Fruit fly (Drosophila melanogaster) whole organism, embryonic: ENCODE data around the gene cnir.

Source experiments
- Atf3 ChIP-seq: fragments of 200-800 bp; sonication (Bioruptor generic); optimal IDR thresholded peaks from 3 replicates; lab custom pipeline; 2016; ENCODE audit warnings: missing biosample characterization, missing genetic modification characterization
- Atf6 ChIP-seq: fragments of 200-800 bp; sonication (Bioruptor generic); IDR thresholded peaks from 2 replicates; pipeline ENCODE4 v1.3.6; 2022; ENCODE audit warnings: missing biosample characterization, missing genetic modification characterization
- Blimp-1 ChIP-seq: fragments of 200-800 bp; sonication (Bioruptor generic); optimal IDR thresholded peaks from 3 replicates; lab custom pipeline; 2018; ENCODE audit warnings: missing biosample characterization, missing genetic modification characterization, mild to moderate bottlenecking, moderate library complexity, missing genetic modification reagents
- CG11560 ChIP-seq: fragments of 200-800 bp; sonication (Bioruptor generic); IDR thresholded peaks from 3 replicates; pipeline ENCODE4 v1.3.6; 2022; ENCODE audit warnings: missing biosample characterization, missing genetic modification characterization
- CG11723 ChIP-seq: fragments of 200-800 bp; sonication (Bioruptor generic); optimal IDR thresholded peaks from 2 replicates; lab custom pipeline; 2017; ENCODE audit warnings: missing biosample characterization, mild to moderate bottlenecking, missing genetic modification characterization
- CG12104 ChIP-seq: fragments of 200-800 bp; sonication (Bioruptor generic); optimal IDR thresholded peaks from 3 replicates; lab custom pipeline; 2016; ENCODE audit warnings: missing biosample characterization, missing genetic modification characterization
- CG12236 ChIP-seq: fragments of 200-800 bp; sonication (Bioruptor generic); optimal IDR thresholded peaks from 2 replicates; lab custom pipeline; 2016; ENCODE audit warnings: missing biosample characterization, missing genetic modification characterization
- CG12299 ChIP-seq: fragments of 200-800 bp; sonication (Bioruptor generic); optimal IDR thresholded peaks from 2 replicates; lab custom pipeline; 2018; ENCODE audit warnings: missing biosample characterization, mild to moderate bottlenecking, missing genetic modification characterization
- CG17186 ChIP-seq: fragments of 200-800 bp; sonication (Bioruptor generic); optimal IDR thresholded peaks from 3 replicates; lab custom pipeline; 2017; ENCODE audit warnings: missing biosample characterization, missing genetic modification reagents, missing genetic modification characterization
- CG17359 ChIP-seq: fragments of 200-800 bp; sonication (Bioruptor generic); optimal IDR thresholded peaks from 3 replicates; lab custom pipeline; 2018; ENCODE audit warnings: missing biosample characterization, mild to moderate bottlenecking, missing genetic modification characterization, moderate library complexity
- CG1792 ChIP-seq: fragments of 200-800 bp; sonication (Bioruptor generic); optimal IDR thresholded peaks from 2 replicates; lab custom pipeline; 2016; ENCODE audit warnings: missing biosample characterization, missing genetic modification characterization
- CG18599 ChIP-seq: fragments of 200-800 bp; sonication (Bioruptor generic); optimal IDR thresholded peaks from 3 replicates; lab custom pipeline; 2017; ENCODE audit warnings: missing biosample characterization, missing genetic modification characterization, mild to moderate bottlenecking, moderate library complexity, missing genetic modification reagents
- CG2120 ChIP-seq: fragments of 200-800 bp; sonication (Bioruptor generic); optimal IDR thresholded peaks from 3 replicates; lab custom pipeline; 2016; ENCODE audit warnings: missing biosample characterization, missing genetic modification characterization
- CG2875 ChIP-seq: fragments of 200-800 bp; sonication (Bioruptor generic); optimal IDR thresholded peaks from 2 replicates; lab custom pipeline; 2017; ENCODE audit warnings: missing biosample characterization, mild to moderate bottlenecking, missing genetic modification characterization, missing genetic modification reagents
- CG31388 ChIP-seq: fragments of 200-800 bp; sonication (Bioruptor generic); optimal IDR thresholded peaks from 2 replicates; lab custom pipeline; 2016; ENCODE audit warnings: missing biosample characterization, missing genetic modification characterization
- CG32767 ChIP-seq: fragments of 200-800 bp; sonication (Bioruptor generic); IDR thresholded peaks from 2 replicates; pipeline ENCODE4 v1.3.6; 2022; ENCODE audit warnings: missing biosample characterization, missing genetic modification characterization
- CG42726 ChIP-seq: fragments of 200-800 bp; sonication (Bioruptor generic); IDR thresholded peaks from 2 replicates; pipeline ENCODE4 v1.3.6; 2022; ENCODE audit warnings: missing biosample characterization, missing genetic modification characterization; ENCODE audit not compliant: partially characterized antibody
- CG4617 ChIP-seq: fragments of 200-800 bp; sonication (Bioruptor generic); optimal IDR thresholded peaks from 3 replicates; lab custom pipeline; 2016; ENCODE audit warnings: missing biosample characterization, missing genetic modification characterization, borderline replicate concordance
- CG6254 ChIP-seq: fragments of 200-800 bp; sonication (Bioruptor generic); optimal IDR thresholded peaks from 3 replicates; lab custom pipeline; 2017; ENCODE audit warnings: mild to moderate bottlenecking, missing biosample characterization, missing genetic modification reagents, missing genetic modification characterization
- CG8281 ChIP-seq: fragments of 200-800 bp; sonication (Bioruptor generic); optimal IDR thresholded peaks from 2 replicates; lab custom pipeline; 2018; ENCODE audit warnings: missing biosample characterization, mild to moderate bottlenecking, missing genetic modification characterization, moderate library complexity
- CG9876 ChIP-seq: fragments of 200-800 bp; sonication (Bioruptor generic); optimal IDR thresholded peaks from 2 replicates; lab custom pipeline; 2016; ENCODE audit warnings: missing biosample characterization, missing genetic modification characterization
- Dip3 ChIP-seq: fragments of 200-800 bp; sonication (Bioruptor generic); optimal IDR thresholded peaks from 3 replicates; lab custom pipeline; 2016; ENCODE audit warnings: missing biosample characterization, missing genetic modification characterization
- Fer3 ChIP-seq: fragments of 200-800 bp; sonication (Bioruptor generic); optimal IDR thresholded peaks from 2 replicates; lab custom pipeline; 2018; ENCODE audit warnings: missing biosample characterization, mild to moderate bottlenecking, missing genetic modification characterization, moderate library complexity
- Hmx ChIP-seq: fragments of 200-800 bp; sonication (Bioruptor generic); optimal IDR thresholded peaks from 2 replicates; lab custom pipeline; 2016; ENCODE audit warnings: missing biosample characterization, missing genetic modification characterization
- NC2α ChIP-seq: fragments of 200-800 bp; sonication (Bioruptor generic); optimal IDR thresholded peaks from 2 replicates; lab custom pipeline; 2016; ENCODE audit warnings: missing biosample characterization, missing genetic modification characterization
- NfI ChIP-seq: fragments of 200-800 bp; sonication (Bioruptor generic); optimal IDR thresholded peaks from 3 replicates; lab custom pipeline; 2018; ENCODE audit warnings: missing biosample characterization, mild to moderate bottlenecking, missing genetic modification characterization, moderate library complexity
- Sox100B ChIP-seq: fragments of 200-800 bp; sonication (Bioruptor generic); optimal IDR thresholded peaks from 3 replicates; lab custom pipeline; 2018; ENCODE audit warnings: missing biosample characterization, mild to moderate bottlenecking, missing genetic modification characterization
- Spps ChIP-seq: fragments of 200-800 bp; sonication (Bioruptor generic); optimal IDR thresholded peaks from 2 replicates; lab custom pipeline; 2018; ENCODE audit warnings: missing biosample characterization, mild to moderate bottlenecking, missing genetic modification characterization
- Ssrp ChIP-seq: fragments of 200-800 bp; sonication (Bioruptor generic); optimal IDR thresholded peaks from 2 replicates; lab custom pipeline; 2018; ENCODE audit warnings: missing biosample characterization, mild to moderate bottlenecking, missing genetic modification characterization, moderate library complexity
- TFAM ChIP-seq: fragments of 200-800 bp; sonication (Bioruptor generic); optimal IDR thresholded peaks from 2 replicates; lab custom pipeline; 2017; ENCODE audit warnings: missing biosample characterization, missing genetic modification characterization, inconsistent platforms
- Taf1 ChIP-seq: fragments of 200-800 bp; sonication (Bioruptor generic); IDR thresholded peaks from 2 replicates; pipeline ENCODE4 v1.3.6; 2022; ENCODE audit warnings: missing biosample characterization, missing genetic modification characterization
- ap ChIP-seq: fragments of 200-800 bp; sonication (Bioruptor generic); IDR thresholded peaks from 2 replicates; pipeline ENCODE4 v1.3.6; 2022; ENCODE audit warnings: missing biosample characterization, missing genetic modification characterization
- bigmax ChIP-seq: fragments of 200-800 bp; sonication (Bioruptor generic); optimal IDR thresholded peaks from 2 replicates; lab custom pipeline; 2018; ENCODE audit warnings: missing biosample characterization, mild to moderate bottlenecking, missing genetic modification characterization
- cas ChIP-seq: fragments of 200-800 bp; sonication (Bioruptor generic); IDR thresholded peaks from 2 replicates; pipeline ENCODE4 v1.3.6; 2022; ENCODE audit warnings: missing biosample characterization, missing genetic modification characterization
- cato ChIP-seq: fragments of 200-800 bp; sonication (Bioruptor generic); optimal IDR thresholded peaks from 2 replicates; lab custom pipeline; 2016; ENCODE audit warnings: missing biosample characterization, missing genetic modification characterization, borderline replicate concordance
- esg ChIP-seq: fragments of 200-800 bp; sonication (Bioruptor generic); conservative IDR thresholded peaks from 2 replicates; pipeline ENCODE4 v1.3.6; 2022; ENCODE audit warnings: missing biosample characterization, missing genetic modification characterization
- fd96Cb ChIP-seq: fragments of 200-800 bp; sonication (Bioruptor generic); optimal IDR thresholded peaks from 2 replicates; lab custom pipeline; 2018; ENCODE audit warnings: missing biosample characterization, mild to moderate bottlenecking, missing genetic modification characterization, moderate library complexity
- gce ChIP-seq: fragments of 200-800 bp; sonication (Bioruptor generic); IDR thresholded peaks from 3 replicates; pipeline ENCODE4 v1.3.6; 2022; ENCODE audit warnings: missing biosample characterization, missing genetic modification characterization
- gcm2 ChIP-seq: fragments of 200-800 bp; sonication (Bioruptor generic); optimal IDR thresholded peaks from 2 replicates; lab custom pipeline; 2016; ENCODE audit warnings: missing biosample characterization, missing genetic modification characterization
- ind ChIP-seq: fragments of 200-800 bp; sonication (Bioruptor generic); optimal IDR thresholded peaks from 3 replicates; lab custom pipeline; 2016; ENCODE audit warnings: missing biosample characterization, missing genetic modification characterization
- maf-S ChIP-seq: fragments of 200-800 bp; sonication (Bioruptor generic); optimal IDR thresholded peaks from 2 replicates; lab custom pipeline; 2016; ENCODE audit warnings: missing biosample characterization, missing genetic modification characterization
- mirr ChIP-seq: fragments of 200-800 bp; sonication (Bioruptor generic); optimal IDR thresholded peaks from 3 replicates; lab custom pipeline; 2018; ENCODE audit warnings: missing biosample characterization, mild to moderate bottlenecking, missing genetic modification characterization
- nau ChIP-seq: fragments of 200-800 bp; sonication (Bioruptor generic); optimal IDR thresholded peaks from 3 replicates; lab custom pipeline; 2017; ENCODE audit warnings: missing biosample characterization, mild to moderate bottlenecking, missing genetic modification characterization, missing genetic modification reagents
- nom ChIP-seq: fragments of 200-800 bp; sonication (Bioruptor generic); optimal IDR thresholded peaks from 2 replicates; lab custom pipeline; 2017; ENCODE audit warnings: missing biosample characterization, missing genetic modification characterization, mild to moderate bottlenecking, moderate library complexity, missing genetic modification reagents
- pfk ChIP-seq: fragments of 200-800 bp; sonication (Bioruptor generic); optimal IDR thresholded peaks from 2 replicates; lab custom pipeline; 2018; ENCODE audit warnings: missing biosample characterization, mild to moderate bottlenecking, missing genetic modification characterization, moderate library complexity
- pnt ChIP-seq: fragments of 200-800 bp; sonication (Bioruptor generic); optimal IDR thresholded peaks from 3 replicates; lab custom pipeline; 2016; ENCODE audit warnings: missing biosample characterization, missing genetic modification characterization
- stc ChIP-seq: fragments of 200-800 bp; sonication (Bioruptor generic); IDR thresholded peaks from 2 replicates; pipeline ENCODE4 v1.3.6; 2022; ENCODE audit warnings: missing biosample characterization, missing genetic modification characterization
- usp ChIP-seq: fragments of >200 bp; optimal IDR thresholded peaks from 2 replicates; lab custom pipeline; 2017; ENCODE audit warnings: missing biosample characterization, missing genetic modification characterization
- zfh2 ChIP-seq: fragments of 200-800 bp; sonication (Bioruptor generic); optimal IDR thresholded peaks from 2 replicates; lab custom pipeline; 2016; ENCODE audit warnings: missing biosample characterization, missing genetic modification characterization

Gene cnir

DNA sequence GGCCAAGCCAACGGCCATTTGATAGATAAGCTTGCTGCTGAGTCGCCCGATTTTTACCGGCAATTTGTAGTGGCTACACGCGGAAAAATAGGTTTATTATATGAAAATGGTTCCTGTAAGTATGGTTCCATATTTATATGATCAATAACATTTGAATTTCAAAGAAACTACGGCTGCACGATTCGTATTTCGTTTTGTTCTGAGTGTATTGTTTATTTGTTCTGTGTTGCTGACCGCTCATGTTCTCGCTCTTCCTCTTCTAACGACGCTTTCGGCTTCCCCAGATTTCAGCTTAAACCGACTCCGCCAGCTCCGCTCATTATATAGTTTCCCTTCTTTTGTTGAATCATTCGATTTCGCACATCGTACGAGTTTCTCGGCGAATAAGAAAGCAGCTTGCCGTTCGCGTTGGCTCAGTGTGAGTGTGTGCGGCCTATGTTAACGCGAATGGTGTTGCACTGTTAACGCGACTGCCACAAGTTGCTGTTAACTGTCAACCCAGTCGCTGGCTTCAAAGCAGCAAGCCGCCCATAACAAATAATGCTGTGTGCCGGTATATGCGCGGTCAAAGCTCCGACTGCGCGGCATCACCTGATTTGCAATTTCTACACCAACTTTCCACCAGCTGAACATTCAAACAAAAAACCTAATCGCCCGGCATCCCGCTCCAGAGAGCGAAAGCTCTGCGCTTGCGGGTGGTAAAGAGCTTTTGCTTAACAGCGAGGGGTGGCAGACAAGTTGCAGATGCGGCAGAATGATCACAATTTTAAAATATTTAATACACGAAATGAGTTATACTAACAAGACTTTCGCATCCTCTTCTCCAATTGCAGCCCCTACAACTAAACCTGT is 19.4 kb upstream of the cnir start (continued):
- no peak for TF ChIP-seq Sox100B (GFP tag; lab: Kevin White, UChicago)
- no peak for TF ChIP-seq stc (GFP tag; lab: Robert Waterston, UW)
- TF ChIP-seq pfk = no peak
- TF ChIP-seq CG8281 = no peak
- peak; percentile 50 for TF ChIP-seq Taf1 (GFP tag; lab: Robert Waterston, UW)
- TF ChIP-seq TFAM = no peak
- TF ChIP-seq CG2875 = no peak
- no peak for TF ChIP-seq esg (GFP tag; lab: Robert Waterston, UW)
- peak; percentile 3 for TF ChIP-seq CG9876 (GFP tag; lab: Kevin White, UChicago)
- no peak; the same call in 1 of the 2 replicates for TF ChIP-seq CG32767 (GFP tag; lab: Robert Waterston, UW)
- 0 out of 2 replicates have a peak, but pooled peaks have one; percentile 5 for TF ChIP-seq cas (GFP tag; lab: Robert Waterston, UW)
- no peak for TF ChIP-seq gcm2 (GFP tag; lab: Kevin White, UChicago)
- TF ChIP-seq Fer3 (tag; lab: Kevin White, UChicago) = peak; percentile 30
- TF ChIP-seq Atf3 (GFP tag; lab: Kevin White, UChicago) = no peak
- peak; percentile 40 for TF ChIP-seq mirr (GFP tag; lab: Kevin White, UChicago)
- peak; percentile 62 for TF ChIP-seq Atf6
- no peak for TF ChIP-seq Ssrp (tag; lab: Kevin White, UChicago)
- TF ChIP-seq CG12104 = no peak
- no peak for TF ChIP-seq ap (GFP tag; lab: Robert Waterston, UW)
- no peak for TF ChIP-seq pnt (GFP tag; lab: Kevin White, UChicago)
- no peak for TF ChIP-seq CG11560 (tag; lab: Robert Waterston, UW)
- TF ChIP-seq Hmx (GFP tag; lab: Kevin White, UChicago) = no peak
- TF ChIP-seq maf-S (GFP tag; lab: Kevin White, UChicago) = peak; percentile 29
- no peak for TF ChIP-seq gce
- TF ChIP-seq CG12299 (tag; lab: Kevin White, UChicago) = no peak
- no peak for TF ChIP-seq CG4617 (GFP tag; lab: Kevin White, UChicago)
- TF ChIP-seq usp (GFP tag; lab: Kevin White, UChicago) = no peak
- TF ChIP-seq nom (GFP tag; lab: Kevin White, UChicago) = no peak
- TF ChIP-seq Blimp-1 (GFP tag; lab: Kevin White, UChicago) = no peak
- TF ChIP-seq cato (GFP tag; lab: Kevin White, UChicago) = no peak
- TF ChIP-seq NC2α = no peak
- TF ChIP-seq zfh2 (GFP tag; lab: Kevin White, UChicago) = peak; percentile 56
- no peak for TF ChIP-seq bigmax (GFP tag; lab: Kevin White, UChicago)
- no peak for TF ChIP-seq nau
- peak; percentile 85 for TF ChIP-seq CG2120 (GFP tag; lab: Kevin White, UChicago)
- TF ChIP-seq CG18599 (GFP tag; lab: Kevin White, UChicago) = peak; percentile 51
- peak; percentile 3 for TF ChIP-seq NfI (GFP tag; lab: Kevin White, UChicago)
- TF ChIP-seq fd96Cb = no peak
- TF ChIP-seq CG6254 (GFP tag; lab: Kevin White, UChicago) = no peak
- no peak for TF ChIP-seq CG42726 (GFP tag; lab: Robert Waterston, UW)
- peak; percentile 69 for TF ChIP-seq Dip3 (GFP tag; lab: Kevin White, UChicago)
- TF ChIP-seq CG11723 (GFP tag; lab: Kevin White, UChicago) = no peak
- TF ChIP-seq CG17186 = no peak
- no peak for TF ChIP-seq CG12236 (GFP tag; lab: Kevin White, UChicago)
- no peak for TF ChIP-seq CG17359 (tag; lab: Kevin White, UChicago)
- peak; percentile 5 for TF ChIP-seq ind (GFP tag; lab: Kevin White, UChicago)
- no peak for TF ChIP-seq Spps
- no peak for TF ChIP-seq CG1792 (GFP tag; lab: Kevin White, UChicago)
- no peak for TF ChIP-seq CG31388 (GFP tag; lab: Kevin White, UChicago)
